Fruit fly (Drosophila melanogaster): ENCODE results near the gene Raf.

The Raf gene

DNA sequence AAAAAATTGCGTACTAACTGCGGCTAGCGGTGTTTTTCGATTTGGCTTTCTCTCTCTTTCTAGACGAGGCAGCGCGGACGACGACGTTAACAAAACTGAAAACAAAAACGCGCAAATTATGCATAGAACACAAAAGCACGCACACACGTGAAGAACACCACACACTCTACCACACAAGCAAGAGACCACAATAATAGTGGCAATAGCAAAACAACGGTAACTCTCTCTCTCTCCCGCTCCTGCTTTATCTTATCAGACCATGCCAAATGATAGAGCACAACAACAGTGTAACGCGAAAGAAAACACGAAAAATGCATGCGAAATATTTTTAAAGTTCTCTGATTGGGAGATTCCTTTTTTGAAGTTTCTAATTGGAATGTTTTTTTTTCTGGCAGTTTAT lies 58.9 kb downstream of the Raf start:
- TF ChIP-seq kay (GFP tag; ENCODE audit: borderline replicate concordance) (no peak), Mnt (GFP tag; optimal IDR thresholded peaks at IDR 0.05) (peak; percentile 5), toe (GFP tag; optimal IDR thresholded peaks at IDR 0.05) (no peak), pad (GFP tag; optimal IDR thresholded peaks at IDR 0.05) (peak; percentile 63), CG11617 (GFP tag; optimal IDR thresholded peaks at IDR 0.05) (no peak), ovo (GFP tag; optimal IDR thresholded peaks at IDR 0.05) (peak; percentile 38)

DNA sequence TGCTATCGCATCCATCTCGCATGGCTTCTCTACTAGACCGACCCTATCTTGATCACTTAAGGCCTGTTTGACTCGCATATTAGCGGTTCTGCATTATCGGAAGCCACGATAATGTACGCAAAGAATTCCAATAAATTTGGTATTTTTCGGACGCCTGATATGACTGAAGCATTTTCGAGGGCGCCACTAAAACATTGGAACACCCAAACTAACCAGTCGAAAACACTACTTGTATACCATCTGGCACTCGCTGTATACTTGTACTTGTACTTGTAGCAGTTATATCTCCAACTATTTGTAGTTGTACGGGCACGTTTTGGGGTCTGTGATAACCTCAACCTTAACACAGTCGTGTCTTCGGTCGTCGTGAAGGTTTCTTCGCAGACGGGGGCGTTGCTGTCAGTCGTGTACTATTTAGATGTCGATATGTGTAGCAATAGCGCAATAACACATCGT lies 60.3 kb downstream of the Raf start:
- TF ChIP-seq cnc (optimal IDR thresholded peaks at IDR 0.05) (no peak), CG7045 (GFP tag; optimal IDR thresholded peaks at IDR 0.05) (no peak), toe (GFP tag; optimal IDR thresholded peaks at IDR 0.05) (no peak), CG14711 (tag; optimal IDR thresholded peaks at IDR 0.05) (no peak)

DNA sequence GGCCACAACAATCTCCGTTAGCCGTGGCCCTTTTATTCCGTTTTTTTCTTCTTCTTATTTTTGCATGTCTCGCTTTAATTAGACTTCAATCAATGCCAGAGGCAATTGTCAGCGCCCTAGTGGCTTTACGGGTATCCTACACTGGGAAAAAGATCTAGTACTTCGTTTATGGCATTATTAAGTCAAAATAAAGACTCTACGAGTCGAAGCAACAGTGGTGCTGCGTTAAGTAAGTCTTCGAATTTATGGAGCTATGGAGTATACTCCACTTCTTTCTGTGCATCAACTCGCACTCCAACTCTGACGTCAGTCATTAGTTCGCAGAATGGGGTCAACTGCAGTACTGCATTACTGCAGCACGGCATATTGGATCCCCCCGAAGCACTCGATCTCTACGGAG lies 61.2 kb downstream of the Raf start:
- no peak for TF ChIP-seq toe (GFP tag; optimal IDR thresholded peaks at IDR 0.05)
- no peak for TF ChIP-seq CG14711 (tag; optimal IDR thresholded peaks at IDR 0.05)
- no peak for TF ChIP-seq ovo (GFP tag; optimal IDR thresholded peaks at IDR 0.05)
- TF ChIP-seq CG7101 (tag; optimal IDR thresholded peaks at IDR 0.05): no peak
- TF ChIP-seq tj (GFP tag; optimal IDR thresholded peaks at IDR 0.05): no peak
- TF ChIP-seq CG5204 (GFP tag; optimal IDR thresholded peaks at IDR 0.05): no peak
- no peak for TF ChIP-seq CG33017 (tag; optimal IDR thresholded peaks at IDR 0.05)
- TF ChIP-seq Mnt (GFP tag; optimal IDR thresholded peaks at IDR 0.05): no peak
- TF ChIP-seq CG11617 (GFP tag; optimal IDR thresholded peaks at IDR 0.05): no peak
- no peak for TF ChIP-seq Clk (GFP tag; optimal IDR thresholded peaks at IDR 0.05)
- TF ChIP-seq CG1620 (GFP tag; optimal IDR thresholded peaks at IDR 0.05): no peak
- no peak for TF ChIP-seq cic (GFP tag; optimal IDR thresholded peaks at IDR 0.05)
- TF ChIP-seq Crg-1 (GFP tag; optimal IDR thresholded peaks at IDR 0.05): no peak
- no peak for TF ChIP-seq CG12768 (GFP tag; optimal IDR thresholded peaks at IDR 0.05)
- TF ChIP-seq Hr96 (GFP tag; optimal IDR thresholded peaks at IDR 0.05): no peak
- no peak for TF ChIP-seq CG7045 (GFP tag; optimal IDR thresholded peaks at IDR 0.05)
- no peak for TF ChIP-seq bab1 (GFP tag; optimal IDR thresholded peaks at IDR 0.05)

DNA sequence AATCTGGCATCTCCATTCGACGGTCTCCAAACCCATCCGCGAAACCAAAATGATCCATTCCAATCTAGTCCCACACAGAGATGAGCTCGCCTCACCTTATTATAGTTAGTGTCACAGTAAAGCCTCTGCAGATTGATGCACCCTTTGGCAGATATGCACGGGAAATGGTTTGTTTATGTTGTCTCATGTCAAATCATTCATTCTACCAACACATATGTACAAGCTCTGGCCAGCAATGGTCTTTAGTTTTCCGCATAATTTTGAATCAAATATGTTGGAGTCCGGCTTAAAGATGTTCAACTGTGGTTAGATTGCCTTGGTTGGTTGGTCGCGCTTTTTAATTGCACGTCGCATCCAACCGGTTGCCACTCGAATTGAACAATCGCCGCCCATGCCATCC lies 62.9 kb downstream of the Raf start:
- no peak for TF ChIP-seq Hr96 (GFP tag; optimal IDR thresholded peaks at IDR 0.05)
- no peak for TF ChIP-seq Crg-1 (GFP tag; optimal IDR thresholded peaks at IDR 0.05)
- TF ChIP-seq CG14711 (tag; optimal IDR thresholded peaks at IDR 0.05): no peak
- no peak for TF ChIP-seq CG7101 (tag; optimal IDR thresholded peaks at IDR 0.05)
- no peak for TF ChIP-seq CG1620 (GFP tag; optimal IDR thresholded peaks at IDR 0.05)
- no peak for TF ChIP-seq Clk (GFP tag; optimal IDR thresholded peaks at IDR 0.05)
- no peak for TF ChIP-seq CG5204 (GFP tag; optimal IDR thresholded peaks at IDR 0.05)
- no peak for TF ChIP-seq cic (GFP tag; optimal IDR thresholded peaks at IDR 0.05)

DNA sequence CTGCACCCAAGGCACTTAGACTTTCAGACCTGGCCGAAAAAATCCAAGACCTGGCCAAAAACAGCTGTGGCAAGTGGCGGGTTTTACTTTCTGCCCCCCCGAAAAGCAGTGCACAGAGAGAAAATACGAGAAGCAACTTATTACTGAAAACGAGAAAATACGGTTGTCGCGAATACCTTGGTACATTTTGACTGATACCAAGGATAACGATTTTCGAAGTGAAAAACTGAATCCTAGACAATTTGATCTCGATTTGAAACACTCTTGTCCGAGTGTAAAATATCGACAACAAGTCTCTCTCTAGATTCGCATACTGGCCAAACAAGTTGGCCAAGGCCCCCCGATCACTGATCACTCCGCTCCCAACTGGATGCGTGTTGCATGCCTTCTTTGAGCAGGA lies 64.6 kb downstream of the Raf start:
- TF ChIP-seq CG14711 (tag; optimal IDR thresholded peaks at IDR 0.05): no peak
- no peak for TF ChIP-seq Clk (GFP tag; optimal IDR thresholded peaks at IDR 0.05)

DNA sequence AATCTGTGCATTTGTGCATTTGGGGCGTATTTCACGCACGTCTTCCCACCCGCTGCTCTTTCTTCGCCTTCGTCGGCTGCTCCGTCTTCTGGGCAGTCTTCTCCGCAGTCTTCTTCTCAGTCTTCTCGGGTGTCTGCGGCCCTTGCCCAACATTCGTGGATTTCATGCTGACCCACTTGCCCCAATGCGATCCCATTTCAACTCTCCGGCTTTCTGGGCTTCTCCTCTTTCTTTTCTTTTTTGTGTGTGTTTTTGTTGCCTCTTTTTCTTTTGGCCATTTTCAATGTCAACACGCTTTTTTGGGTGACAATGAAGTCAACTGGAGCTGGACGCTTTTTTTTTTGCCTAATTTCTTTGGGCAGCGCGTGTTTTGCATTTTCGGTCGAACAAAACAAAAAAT lies 65.7 kb downstream of the Raf start:
- no peak for TF ChIP-seq cic (GFP tag; optimal IDR thresholded peaks at IDR 0.05)
- peak; percentile 33 for TF ChIP-seq tj (GFP tag; optimal IDR thresholded peaks at IDR 0.05)

DNA sequence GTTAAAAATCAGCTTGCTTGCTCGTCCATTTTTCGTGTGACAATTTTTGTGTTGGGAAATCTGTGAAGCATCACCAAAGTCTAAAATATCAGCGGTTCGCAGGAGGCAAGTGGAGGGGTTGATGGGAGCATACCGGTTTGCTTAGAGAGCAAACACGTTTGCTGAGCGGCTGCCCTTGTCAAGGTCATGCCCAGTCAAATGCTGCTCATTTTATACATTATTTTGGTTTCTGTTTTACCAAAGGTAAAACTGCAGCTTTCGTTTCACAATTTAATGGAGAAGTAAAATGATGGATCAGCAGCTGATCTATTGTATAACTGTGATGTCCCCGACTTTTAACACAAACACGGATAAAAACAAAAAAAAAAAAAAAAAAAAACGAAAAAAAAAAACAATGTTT lies 67.1 kb downstream of the Raf start:
- TF ChIP-seq Clk (GFP tag; optimal IDR thresholded peaks at IDR 0.05) (no peak), tj (GFP tag; optimal IDR thresholded peaks at IDR 0.05) (no peak), pad (GFP tag; optimal IDR thresholded peaks at IDR 0.05) (no peak), Mnt (GFP tag; optimal IDR thresholded peaks at IDR 0.05) (no peak)

DNA sequence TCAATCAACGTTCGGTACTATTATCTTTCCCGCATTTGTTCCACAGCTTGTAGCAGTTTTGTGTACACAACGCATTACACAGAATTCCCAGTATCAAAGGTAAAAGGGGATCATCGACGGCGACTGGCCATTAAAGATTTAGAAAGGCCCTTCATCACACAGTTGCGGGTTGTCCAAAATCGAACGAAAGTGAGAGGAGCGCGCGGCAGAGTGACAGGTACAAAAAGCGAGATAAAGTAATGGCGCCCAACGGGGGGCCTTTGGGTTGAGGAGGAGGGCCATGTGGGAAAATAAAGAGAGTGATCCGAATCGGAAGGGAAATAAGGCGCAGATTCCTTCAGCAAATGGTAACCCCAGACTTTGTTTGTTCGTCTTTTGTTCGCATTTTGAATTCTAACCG lies 68.5 kb downstream of the Raf start:
- TF ChIP-seq cnc (optimal IDR thresholded peaks at IDR 0.05) (no peak), ovo (GFP tag; optimal IDR thresholded peaks at IDR 0.05) (no peak), Hr96 (GFP tag; optimal IDR thresholded peaks at IDR 0.05) (no peak), CG11617 (GFP tag; optimal IDR thresholded peaks at IDR 0.05) (no peak), CG7045 (GFP tag; optimal IDR thresholded peaks at IDR 0.05) (no peak), bab1 (GFP tag; optimal IDR thresholded peaks at IDR 0.05) (no peak), CG14711 (tag; optimal IDR thresholded peaks at IDR 0.05) (no peak), pad (GFP tag; optimal IDR thresholded peaks at IDR 0.05) (no peak)

DNA sequence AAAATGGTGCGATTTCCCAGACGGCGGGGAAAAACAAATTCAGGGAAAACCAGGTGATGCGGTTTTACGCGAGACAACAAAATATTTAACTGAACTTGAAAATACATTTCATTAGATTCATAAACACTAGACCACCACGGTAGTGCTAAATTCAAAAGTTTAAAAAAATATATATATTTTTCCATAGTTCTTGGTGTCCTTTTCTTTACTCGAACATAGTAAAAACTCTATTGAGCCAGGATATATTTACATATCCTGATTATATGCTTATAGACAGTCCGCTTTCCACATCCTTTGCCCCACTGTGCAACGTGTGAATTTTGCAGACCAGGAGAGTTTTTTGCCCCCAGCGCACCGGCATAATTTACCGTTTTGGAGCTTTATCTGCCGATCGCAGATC lies 70.1 kb downstream of the Raf start:
- TF ChIP-seq CG33017 (tag; optimal IDR thresholded peaks at IDR 0.05) (no peak), bab1 (GFP tag; optimal IDR thresholded peaks at IDR 0.05) (peak; percentile 14)
